Worm (Caenorhabditis elegans): ENCODE measurements around the gene unc-26.
A peak's percentile ranks its signal among the peaks of the same experiment; 100 is the strongest.

DNA sequence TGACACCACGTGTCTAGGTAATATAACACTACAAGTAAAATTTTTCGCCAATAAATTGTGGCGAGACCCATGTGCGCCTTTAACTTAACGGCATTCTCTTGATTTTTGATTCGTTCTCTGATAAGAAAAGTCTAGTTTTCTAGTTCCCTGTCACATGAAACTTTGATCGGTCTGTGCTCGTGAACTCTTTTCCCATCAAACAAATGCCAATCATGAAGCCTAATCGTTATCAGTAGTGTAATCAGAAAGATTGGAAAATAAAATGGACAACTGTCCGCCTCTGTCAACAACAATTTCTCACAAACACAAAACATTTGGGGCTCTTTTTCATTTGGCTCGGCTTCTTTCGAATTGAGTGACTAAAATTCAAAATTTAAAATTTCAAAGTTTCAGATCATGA, 18.5 kb downstream of the unc-26 start, which contains the start of gene ttr-45:
- no peak for TF ChIP-seq nhr-23 (tag; optimal IDR thresholded peaks at IDR 0.05)
- TF ChIP-seq mdl-1 (tag; optimal IDR thresholded peaks at IDR 0.05) = no peak
- TF ChIP-seq ceh-82 (tag; optimal IDR thresholded peaks at IDR 0.05) = no peak
- TF ChIP-seq ZK546.5 (tag; optimal IDR thresholded peaks at IDR 0.05) = no peak
- no peak for TF ChIP-seq nhr-28 (tag; optimal IDR thresholded peaks at IDR 0.05)
- TF ChIP-seq skn-1 (tag; optimal IDR thresholded peaks at IDR 0.05) = no peak
- no peak for TF ChIP-seq fos-1 (tag; optimal IDR thresholded peaks at IDR 0.05)
- TF ChIP-seq fkh-10 (GFP tag; optimal IDR thresholded peaks at IDR 0.05) = no peak
- no peak for TF ChIP-seq zag-1 (tag; optimal IDR thresholded peaks at IDR 0.05)
- TF ChIP-seq pha-4 (tag; optimal IDR thresholded peaks at IDR 0.05) = peak; percentile 52
- peak; percentile 5 for TF ChIP-seq lin-39 (tag; optimal IDR thresholded peaks at IDR 0.05)
- no peak for TF ChIP-seq hmg-11 (tag; optimal IDR thresholded peaks at IDR 0.05)
- TF ChIP-seq aly-2 (tag; optimal IDR thresholded peaks at IDR 0.05) = no peak

Data from whole organism, L3 larva.